Fruit fly (Drosophila melanogaster): Measurements from ENCODE around the gene Orco.

Orco gene

dm6 chr3R:5387564-5387963 lies 24.6 kb downstream of the Orco start, which contains the start of gene CG14668:
Gene CG14668 (minus strand): TSS chr3R:5387664.
- no peak for TF ChIP-seq lola (GFP tag; optimal IDR thresholded peaks at IDR 0.05)

dm6 chr3R:5385761-5386160 lies 26.4 kb downstream of the Orco start:
- TF ChIP-seq fru (GFP tag; optimal IDR thresholded peaks at IDR 0.05) (peak; percentile 14), br (GFP tag; optimal IDR thresholded peaks at IDR 0.05) (no peak)

DNA sequence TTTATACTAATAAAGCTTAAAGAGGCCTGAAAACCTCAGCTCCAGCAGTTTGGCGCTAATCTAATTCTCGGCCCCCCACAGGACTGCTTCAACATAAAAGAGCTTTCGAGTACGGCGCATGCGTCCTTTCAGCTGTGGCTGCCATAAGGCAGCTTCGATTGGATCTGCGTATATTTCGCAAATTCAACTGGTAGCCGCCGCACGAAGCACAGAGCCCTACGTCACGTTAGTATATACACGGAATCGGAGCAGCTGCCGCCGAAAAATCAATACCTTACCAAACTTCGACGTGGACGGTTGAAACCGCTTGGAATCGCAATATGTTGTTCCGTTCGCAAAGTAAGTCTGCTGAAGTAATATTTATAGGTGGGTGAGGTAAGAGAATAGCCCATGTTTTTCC lies 35.6 kb downstream of the Orco start, which contains the start of gene 7B2:
Gene 7B2, plus strand, starts transcription at position 169 of the 400 bp plus-strand sequence.
- TF ChIP-seq fru (GFP tag; optimal IDR thresholded peaks at IDR 0.05) (no peak), usp (GFP tag; optimal IDR thresholded peaks at IDR 0.05) (no peak), CrebA (GFP tag; optimal IDR thresholded peaks at IDR 0.05; ENCODE audit: borderline replicate concordance) (no peak), Mio (GFP tag; optimal IDR thresholded peaks at IDR 0.05) (no peak)

- TF ChIP-seq Hnf4 (GFP tag; optimal IDR thresholded peaks at IDR 0.05), result no peak
- no peak for TF ChIP-seq psq (GFP tag; optimal IDR thresholded peaks at IDR 0.05)
These were observed 37.5 kb downstream of the Orco start, which contains the start of the genes hd and CG14667 for dm6 chr3R:5374720-5375119. Gene hd (minus strand): TSS chr3R:5374962. Gene CG14667 (plus strand): TSS chr3R:5375022.

- TF ChIP-seq Mio (GFP tag; optimal IDR thresholded peaks at IDR 0.05), result peak; percentile 46
- TF ChIP-seq OdsH (GFP tag; optimal IDR thresholded peaks at IDR 0.05), result peak; percentile 63
- TF ChIP-seq psq (GFP tag; optimal IDR thresholded peaks at IDR 0.05), result peak; percentile 65
- TF ChIP-seq CG32264 (GFP tag; optimal IDR thresholded peaks at IDR 0.05), result peak; percentile 66
- no peak for TF ChIP-seq Abd-B (GFP tag; optimal IDR thresholded peaks at IDR 0.05)
- no peak for TF ChIP-seq Hr78 (GFP tag; optimal IDR thresholded peaks at IDR 0.05)
- TF ChIP-seq tai (GFP tag; optimal IDR thresholded peaks at IDR 0.05), result no peak
- TF ChIP-seq Dif (GFP tag; optimal IDR thresholded peaks at IDR 0.05; ENCODE audit: partially characterized antibody), result no peak
- peak; percentile 96 for TF ChIP-seq Hr83 (GFP tag; optimal IDR thresholded peaks at IDR 0.05; ENCODE audit: poor library complexity, severe bottlenecking)
- TF ChIP-seq sage (GFP tag; optimal IDR thresholded peaks at IDR 0.05), result peak; percentile 22
- TF ChIP-seq br (GFP tag; optimal IDR thresholded peaks at IDR 0.05), result peak; percentile 81
- peak; percentile 78 for TF ChIP-seq sv (GFP tag; optimal IDR thresholded peaks at IDR 0.05)
- peak; percentile 67 for TF ChIP-seq Sp1 (GFP tag; optimal IDR thresholded peaks at IDR 0.05)
- peak; percentile 85 for TF ChIP-seq ey (GFP tag; optimal IDR thresholded peaks at IDR 0.05)
- TF ChIP-seq dmrt93B (GFP tag; optimal IDR thresholded peaks at IDR 0.05), result no peak
- TF ChIP-seq dl (GFP tag; optimal IDR thresholded peaks at IDR 0.05; ENCODE audit: insufficient read depth in 1 of 2, partially characterized antibody in 2 of 2), result no peak
- peak; percentile 80 for TF ChIP-seq fru (GFP tag; optimal IDR thresholded peaks at IDR 0.05)
- peak; percentile 74 for TF ChIP-seq CG9705 (GFP tag; optimal IDR thresholded peaks at IDR 0.05)
- TF ChIP-seq N (GFP tag; optimal IDR thresholded peaks at IDR 0.05), result no peak
- TF ChIP-seq HLH106 (tag; optimal IDR thresholded peaks at IDR 0.05), result peak; percentile 77
- TF ChIP-seq Dfd (GFP tag; optimal IDR thresholded peaks at IDR 0.05), result no peak
- no peak for TF ChIP-seq pan (optimal IDR thresholded peaks at IDR 0.05)
- no peak for TF ChIP-seq dsf (GFP tag; optimal IDR thresholded peaks at IDR 0.05; ENCODE audit: borderline replicate concordance)
- no peak for TF ChIP-seq usp (GFP tag; optimal IDR thresholded peaks at IDR 0.05)
- TF ChIP-seq Vsx2 (GFP tag; optimal IDR thresholded peaks at IDR 0.05; ENCODE audit: partially characterized antibody), result no peak
- peak; percentile 89 for TF ChIP-seq rgr (GFP tag; optimal IDR thresholded peaks at IDR 0.05)
- no peak for TF ChIP-seq GATAd (GFP tag; optimal IDR thresholded peaks at IDR 0.05)
- no peak for TF ChIP-seq Jra (GFP tag; optimal IDR thresholded peaks at IDR 0.05)
- peak; percentile 89 for TF ChIP-seq h (GFP tag; optimal IDR thresholded peaks at IDR 0.05)
- TF ChIP-seq Myc (optimal IDR thresholded peaks at IDR 0.05), result peak; percentile 80
- peak; percentile 96 for TF ChIP-seq woc (GFP tag; optimal IDR thresholded peaks at IDR 0.05)
- no peak for TF ChIP-seq Rel (GFP tag; optimal IDR thresholded peaks at IDR 0.05)
- peak; percentile 53 for TF ChIP-seq Rel (tag; optimal IDR thresholded peaks at IDR 0.05)
- TF ChIP-seq lola (GFP tag; optimal IDR thresholded peaks at IDR 0.05), result no peak
- TF ChIP-seq foxo (GFP tag; optimal IDR thresholded peaks at IDR 0.05), result peak in 1 of 2 experiments; percentile 91
- peak; percentile 78 for TF ChIP-seq jim (GFP tag; optimal IDR thresholded peaks at IDR 0.05)
- TF ChIP-seq brk (GFP tag; optimal IDR thresholded peaks at IDR 0.05), result no peak
- no peak for TF ChIP-seq Hnf4 (GFP tag; optimal IDR thresholded peaks at IDR 0.05)
- TF ChIP-seq CrebA (GFP tag; optimal IDR thresholded peaks at IDR 0.05; ENCODE audit: borderline replicate concordance), result no peak
These were observed 40.6 kb downstream of the Orco start, which contains the start of gene Polr2F for dm6 chr3R:5371563-5371962. Gene Polr2F (plus strand): TSS chr3R:5371795.

Measured in whole organism, wandering third instar larva.